Fruit fly (Drosophila melanogaster) whole organism, pupa: Measurements from ENCODE around the gene CG13398.

Source experiments
- CG13204 ChIP-seq: fragments of 200-800 bp; sonication (Bioruptor generic); optimal IDR thresholded peaks from 2 replicates; lab custom pipeline; 2018; ENCODE audit warnings: missing biosample characterization, mild to moderate bottlenecking, missing genetic modification characterization, moderate library complexity
- CG17806 ChIP-seq: fragments of 200-800 bp; sonication (Bioruptor generic); optimal IDR thresholded peaks from 2 replicates; lab custom pipeline; 2018; ENCODE audit warnings: missing biosample characterization, mild to moderate bottlenecking, missing genetic modification characterization, moderate library complexity
- CG32121 ChIP-seq: fragments of 200-800 bp; sonication (Bioruptor generic); IDR thresholded peaks from 2 replicates; pipeline ENCODE4 v1.3.6; 2022; ENCODE audit warnings: missing biosample characterization, missing genetic modification characterization
- CG34367 ChIP-seq: fragments of 200-800 bp; sonication (Bioruptor generic); optimal IDR thresholded peaks from 2 replicates; lab custom pipeline; 2018; ENCODE audit warnings: missing biosample characterization, mild to moderate bottlenecking, missing genetic modification characterization
- CG4496 ChIP-seq: fragments of 200-800 bp; sonication (Bioruptor generic); IDR thresholded peaks from 3 replicates; pipeline ENCODE4 v1.3.6; 2022; ENCODE audit warnings: missing biosample characterization, missing genetic modification characterization
- CG8159 ChIP-seq: fragments of 200-800 bp; sonication (Bioruptor generic); optimal IDR thresholded peaks from 3 replicates; lab custom pipeline; 2018; ENCODE audit warnings: missing biosample characterization, mild to moderate bottlenecking, missing genetic modification characterization, moderate library complexity
- CG8301 ChIP-seq: fragments of 200-800 bp; sonication (Bioruptor generic); optimal IDR thresholded peaks from 2 replicates; lab custom pipeline; 2018; ENCODE audit warnings: missing biosample characterization, mild to moderate bottlenecking, missing genetic modification characterization
- CG9948 ChIP-seq: fragments of 200-800 bp; sonication (Bioruptor generic); optimal IDR thresholded peaks from 2 replicates; lab custom pipeline; 2018; ENCODE audit warnings: missing biosample characterization, mild to moderate bottlenecking, missing genetic modification characterization, moderate library complexity
- D1 ChIP-seq: fragments of 200-800 bp; sonication (Bioruptor generic); optimal IDR thresholded peaks from 2 replicates; lab custom pipeline; 2018; ENCODE audit warnings: missing biosample characterization, mild to moderate bottlenecking, missing genetic modification characterization, moderate library complexity
- EcR ChIP-seq: fragments of 200-800 bp; sonication (Bioruptor generic); optimal IDR thresholded peaks from 3 replicates; lab custom pipeline; 2019; ENCODE audit warnings: missing biosample characterization, missing genetic modification characterization, mild to moderate bottlenecking, moderate library complexity, missing genetic modification reagents
- Pif1A ChIP-seq: fragments of 200-800 bp; sonication (Bioruptor generic); optimal IDR thresholded peaks from 3 replicates; lab custom pipeline; 2016; ENCODE audit warnings: missing biosample characterization, missing genetic modification characterization
- Snoo ChIP-seq: fragments of 200-800 bp; sonication (Bioruptor generic); optimal IDR thresholded peaks from 3 replicates; lab custom pipeline; 2017; ENCODE audit warnings: missing biosample characterization, mild to moderate bottlenecking, missing genetic modification characterization, inconsistent platforms
- gl ChIP-seq: fragments of 200-800 bp; sonication (Bioruptor generic); optimal IDR thresholded peaks from 2 replicates; lab custom pipeline; 2018; ENCODE audit warnings: missing biosample characterization, mild to moderate bottlenecking, missing genetic modification characterization

dm6 chr2L:8393122-8393521 lies 21.9 kb downstream of the CG13398 start, which contains the start of gene Acp29AB:
- no peak for TF ChIP-seq CG32121 (GFP tag; lab: Robert Waterston, UW)
- no peak for TF ChIP-seq CG8301
- TF ChIP-seq EcR (GFP tag; lab: Kevin White, UChicago): no peak
- TF ChIP-seq CG4496: no peak
- TF ChIP-seq D1 (tag; lab: Kevin White, UChicago): no peak
- no peak for TF ChIP-seq Pif1A (GFP tag; lab: Kevin White, UChicago)
- TF ChIP-seq gl (tag; lab: Kevin White, UChicago): no peak
- TF ChIP-seq CG17806 (tag; lab: Kevin White, UChicago): no peak
- TF ChIP-seq CG8159: no peak
- TF ChIP-seq Snoo (tag; lab: Kevin White, UChicago): no peak
- TF ChIP-seq CG9948 (tag; lab: Kevin White, UChicago): no peak
- TF ChIP-seq CG13204 (GFP tag; lab: Kevin White, UChicago): no peak
- TF ChIP-seq CG34367 (tag; lab: Kevin White, UChicago): no peak
